Fruit fly (Drosophila melanogaster) whole organism, embryonic: ENCODE results near the gene Irbp18.
A peak's percentile ranks its signal among the peaks of the same experiment; 100 is the strongest.

ENCODE experiments used
- Bgb ChIP-seq: fragments of 200-800 bp; sonication (Bioruptor generic); IDR thresholded peaks from 2 replicates; pipeline ENCODE4 v1.3.6; 2022; ENCODE audit warnings: missing biosample characterization, missing genetic modification characterization; ENCODE audit not compliant: partially characterized antibody
- CG10209 ChIP-seq: fragments of 200-800 bp; sonication (Bioruptor generic); optimal IDR thresholded peaks from 3 replicates; lab custom pipeline; 2017; ENCODE audit warnings: missing biosample characterization, mild to moderate bottlenecking, missing genetic modification characterization, missing genetic modification reagents
- CG10267 ChIP-seq: fragments of 200-800 bp; sonication (Bioruptor generic); optimal IDR thresholded peaks from 2 replicates; lab custom pipeline; 2018; ENCODE audit warnings: missing biosample characterization, mild to moderate bottlenecking, missing genetic modification characterization, moderate library complexity
- CG14441 ChIP-seq: fragments of 200-800 bp; sonication (Bioruptor generic); IDR thresholded peaks from 2 replicates; pipeline ENCODE4 v1.3.6; 2022; ENCODE audit warnings: missing biosample characterization, missing genetic modification characterization
- CG14667 ChIP-seq: fragments of 200-800 bp; sonication (Bioruptor generic); IDR thresholded peaks from 2 replicates; pipeline ENCODE4 v1.3.6; 2022; ENCODE audit warnings: missing biosample characterization, missing genetic modification characterization
- CG1603 ChIP-seq: fragments of 200-800 bp; sonication (Bioruptor generic); optimal IDR thresholded peaks from 2 replicates; lab custom pipeline; 2019; ENCODE audit warnings: missing biosample characterization, mild to moderate bottlenecking, missing genetic modification characterization, moderate library complexity
- CG16813 ChIP-seq: fragments of 200-800 bp; sonication (Bioruptor generic); IDR thresholded peaks from 3 replicates; pipeline ENCODE4 v1.3.6; 2022; ENCODE audit warnings: missing biosample characterization, missing genetic modification characterization; ENCODE audit not compliant: partially characterized antibody
- CG16863 ChIP-seq: fragments of 200-800 bp; sonication (Bioruptor generic); optimal IDR thresholded peaks from 3 replicates; lab custom pipeline; 2016; ENCODE audit warnings: missing biosample characterization, missing genetic modification characterization
- CG17328 ChIP-seq: fragments of 200-800 bp; sonication (Bioruptor generic); IDR thresholded peaks from 2 replicates; pipeline ENCODE4 v1.3.6; 2022; ENCODE audit warnings: missing biosample characterization, missing genetic modification characterization
- CG17829 ChIP-seq: fragments of 200-800 bp; optimal IDR thresholded peaks from 2 replicates; lab custom pipeline; 2019; ENCODE audit warnings: missing biosample characterization, mild to moderate bottlenecking, missing genetic modification characterization, moderate library complexity
- CG43689 ChIP-seq: fragments of 200-800 bp; sonication (Bioruptor generic); IDR thresholded peaks from 2 replicates; pipeline ENCODE4 v1.3.6; 2022; ENCODE audit warnings: missing biosample characterization, missing genetic modification characterization
- CG6654 ChIP-seq: fragments of 200-800 bp; sonication (Bioruptor generic); optimal IDR thresholded peaks from 2 replicates; lab custom pipeline; 2017; ENCODE audit warnings: missing biosample characterization, mild to moderate bottlenecking, missing genetic modification characterization
- CG6854 ChIP-seq: fragments of 200-800 bp; sonication (Bioruptor generic); optimal IDR thresholded peaks from 3 replicates; lab custom pipeline; 2017; ENCODE audit warnings: missing biosample characterization, mild to moderate bottlenecking, missing genetic modification characterization
- CG8944 ChIP-seq: fragments of 200-800 bp; sonication (Bioruptor generic); optimal IDR thresholded peaks from 3 replicates; lab custom pipeline; 2016; ENCODE audit warnings: missing biosample characterization, missing genetic modification characterization
- CG9437 ChIP-seq: fragments of 200-800 bp; sonication (Bioruptor generic); optimal IDR thresholded peaks from 2 replicates; lab custom pipeline; 2018; ENCODE audit warnings: missing biosample characterization, mild to moderate bottlenecking, missing genetic modification characterization
- CG9727 ChIP-seq: fragments of 200-800 bp; sonication (Bioruptor generic); optimal IDR thresholded peaks from 3 replicates; lab custom pipeline; 2017; ENCODE audit warnings: missing biosample characterization, mild to moderate bottlenecking, missing genetic modification characterization
- H15 ChIP-seq: fragments of 200-800 bp; sonication (Bioruptor generic); IDR thresholded peaks from 3 replicates; pipeline ENCODE4 v1.3.6; 2022; ENCODE audit warnings: missing biosample characterization, missing genetic modification characterization
- HLH54F ChIP-seq: fragments of 200-800 bp; sonication (Bioruptor generic); optimal IDR thresholded peaks from 3 replicates; lab custom pipeline; 2016; ENCODE audit warnings: missing biosample characterization, missing genetic modification characterization
- Hand ChIP-seq: fragments of 200-800 bp; sonication (Bioruptor generic); optimal IDR thresholded peaks from 2 replicates; lab custom pipeline; 2017; ENCODE audit warnings: mild to moderate bottlenecking, missing biosample characterization, missing genetic modification reagents, missing genetic modification characterization
- Hey ChIP-seq: fragments of 200-800 bp; sonication (Bioruptor generic); optimal IDR thresholded peaks from 3 replicates; lab custom pipeline; 2018; ENCODE audit warnings: missing biosample characterization, mild to moderate bottlenecking, missing genetic modification characterization
- Hmr ChIP-seq: fragments of 200-800 bp; sonication (Bioruptor generic); optimal IDR thresholded peaks from 3 replicates; lab custom pipeline; 2017; ENCODE audit warnings: mild to moderate bottlenecking, missing biosample characterization, missing genetic modification reagents, missing genetic modification characterization
- Neu2 ChIP-seq: fragments of 200-800 bp; sonication (Bioruptor generic); optimal IDR thresholded peaks from 3 replicates; lab custom pipeline; 2016; ENCODE audit warnings: missing biosample characterization, missing genetic modification characterization, borderline replicate concordance
- Six4 ChIP-seq: fragments of 200-800 bp; sonication (Bioruptor generic); optimal IDR thresholded peaks from 2 replicates; lab custom pipeline; 2016; ENCODE audit warnings: missing biosample characterization, missing genetic modification characterization
- Sry-δ ChIP-seq: fragments of 200-800 bp; sonication (Bioruptor generic); optimal IDR thresholded peaks from 2 replicates; lab custom pipeline; 2016; ENCODE audit warnings: missing biosample characterization, missing genetic modification characterization
- Tbp ChIP-seq: fragments of >200 bp; optimal IDR thresholded peaks from 2 replicates; lab custom pipeline; 2018; ENCODE audit warnings: missing biosample characterization, missing genetic modification characterization
- abd-A ChIP-seq: fragments of 200-800 bp; sonication (Bioruptor generic); optimal IDR thresholded peaks from 3 replicates; lab custom pipeline; 2019; ENCODE audit warnings: missing biosample characterization, mild to moderate bottlenecking, missing genetic modification characterization, moderate library complexity
- chif ChIP-seq, 2 experiments: fragments of 200-800 bp; sonication (Bioruptor generic); optimal IDR thresholded peaks; 3 replicates each; lab custom pipeline; 2016; ENCODE audit warnings: missing biosample characterization in 2 of 2, missing genetic modification characterization in 2 of 2
- chm ChIP-seq: fragments of 200-800 bp; sonication (Bioruptor generic); IDR thresholded peaks from 2 replicates; pipeline ENCODE4 v1.3.6; 2022; ENCODE audit warnings: missing biosample characterization, missing genetic modification characterization
- dm ChIP-seq: fragments of 200-800 bp; sonication (Bioruptor generic); optimal IDR thresholded peaks from 3 replicates; lab custom pipeline; 2016; ENCODE audit warnings: missing biosample characterization, missing genetic modification characterization
- dmrt99B ChIP-seq: fragments of 200-800 bp; sonication (Bioruptor generic); optimal IDR thresholded peaks from 2 replicates; lab custom pipeline; 2018; ENCODE audit warnings: missing biosample characterization, mild to moderate bottlenecking, missing genetic modification characterization, moderate library complexity
- eve ChIP-seq, 2 experiments: fragments of >200 bp; optimal IDR thresholded peaks; 2 replicates each; lab custom pipeline; 2017; ENCODE audit warnings: missing biosample characterization in 2 of 2, missing genetic modification characterization in 2 of 2
- fd96Cb ChIP-seq: fragments of 200-800 bp; sonication (Bioruptor generic); optimal IDR thresholded peaks from 2 replicates; lab custom pipeline; 2018; ENCODE audit warnings: missing biosample characterization, mild to moderate bottlenecking, missing genetic modification characterization, moderate library complexity
- her ChIP-seq: fragments of 200-800 bp; sonication (Bioruptor generic); optimal IDR thresholded peaks from 2 replicates; lab custom pipeline; 2016; ENCODE audit warnings: missing biosample characterization, missing genetic modification characterization
- inv ChIP-seq: fragments of 200-800 bp; sonication (Bioruptor generic); IDR thresholded peaks from 2 replicates; pipeline ENCODE4 v1.3.6; 2022; ENCODE audit warnings: missing biosample characterization, missing genetic modification characterization; ENCODE audit not compliant: partially characterized antibody
- kay ChIP-seq: fragments of 200-800 bp; sonication (Bioruptor generic); optimal IDR thresholded peaks from 2 replicates; lab custom pipeline; 2016; ENCODE audit warnings: missing biosample characterization, missing genetic modification characterization
- mam ChIP-seq: fragments of 200-800 bp; sonication (Bioruptor generic); optimal IDR thresholded peaks from 3 replicates; lab custom pipeline; 2016; ENCODE audit warnings: missing biosample characterization, missing genetic modification characterization
- mld ChIP-seq: fragments of 200-800 bp; sonication (Bioruptor generic); IDR thresholded peaks from 3 replicates; pipeline ENCODE4 v1.3.6; 2022; ENCODE audit warnings: missing biosample characterization, missing genetic modification characterization; ENCODE audit not compliant: partially characterized antibody
- nom ChIP-seq: fragments of 200-800 bp; sonication (Bioruptor generic); optimal IDR thresholded peaks from 2 replicates; lab custom pipeline; 2017; ENCODE audit warnings: missing biosample characterization, missing genetic modification characterization, mild to moderate bottlenecking, moderate library complexity, missing genetic modification reagents
- p53 ChIP-seq: fragments of 200-800 bp; sonication (Bioruptor generic); optimal IDR thresholded peaks from 2 replicates; lab custom pipeline; 2016; ENCODE audit warnings: missing biosample characterization, missing genetic modification characterization
- pan ChIP-seq, 4 experiments: fragments of >200 bp in 3 of 4; fragments of 200-800 bp in 1 of 4; sonication (Bioruptor generic) in 1 of 4; optimal IDR thresholded peaks in 3 of 4; IDR thresholded peaks in 1 of 4; 2 replicates each; pipeline versions ENCODE4 v1.3.6 to Lab custom; 2017 to 2022; ENCODE audit warnings: missing biosample characterization in 2 of 4, missing genetic modification characterization in 2 of 4, mixed read lengths in 1 of 4
- pho ChIP-seq: fragments of 200-800 bp; sonication (Bioruptor generic); optimal IDR thresholded peaks from 2 replicates; lab custom pipeline; 2016; ENCODE audit warnings: missing biosample characterization, missing genetic modification characterization
- schlank ChIP-seq: fragments of 200-800 bp; sonication (Bioruptor generic); optimal IDR thresholded peaks from 2 replicates; lab custom pipeline; 2018; ENCODE audit warnings: missing biosample characterization, mild to moderate bottlenecking, missing genetic modification characterization
- scrt ChIP-seq: fragments of 200-800 bp; sonication (Bioruptor generic); optimal IDR thresholded peaks from 2 replicates; lab custom pipeline; 2018; ENCODE audit warnings: missing biosample characterization, mild to moderate bottlenecking, missing genetic modification characterization, moderate library complexity
- sima ChIP-seq: fragments of 200-800 bp; sonication (Bioruptor generic); optimal IDR thresholded peaks from 2 replicates; lab custom pipeline; 2016; ENCODE audit warnings: missing biosample characterization, missing genetic modification characterization
- slbo ChIP-seq: fragments of 200-800 bp; sonication (Bioruptor generic); IDR thresholded peaks from 2 replicates; pipeline ENCODE4 v1.3.6; 2022; ENCODE audit warnings: missing biosample characterization, missing genetic modification characterization
- slp2 ChIP-seq: fragments of 200-800 bp; sonication (Bioruptor generic); optimal IDR thresholded peaks from 2 replicates; lab custom pipeline; 2016; ENCODE audit warnings: missing biosample characterization, missing genetic modification characterization
- sqz ChIP-seq: fragments of 200-800 bp; sonication (Bioruptor generic); optimal IDR thresholded peaks from 3 replicates; lab custom pipeline; 2018; ENCODE audit warnings: missing biosample characterization, mild to moderate bottlenecking, missing genetic modification characterization
- stwl ChIP-seq: fragments of 200-800 bp; sonication (Bioruptor generic); optimal IDR thresholded peaks from 3 replicates; lab custom pipeline; 2018; ENCODE audit warnings: missing biosample characterization, mild to moderate bottlenecking, missing genetic modification characterization, moderate library complexity
- wor ChIP-seq: fragments of 200-800 bp; sonication (Bioruptor generic); IDR thresholded peaks from 2 replicates; pipeline ENCODE4 v1.3.6; 2022; ENCODE audit warnings: missing biosample characterization, missing genetic modification characterization

Gene Irbp18

DNA sequence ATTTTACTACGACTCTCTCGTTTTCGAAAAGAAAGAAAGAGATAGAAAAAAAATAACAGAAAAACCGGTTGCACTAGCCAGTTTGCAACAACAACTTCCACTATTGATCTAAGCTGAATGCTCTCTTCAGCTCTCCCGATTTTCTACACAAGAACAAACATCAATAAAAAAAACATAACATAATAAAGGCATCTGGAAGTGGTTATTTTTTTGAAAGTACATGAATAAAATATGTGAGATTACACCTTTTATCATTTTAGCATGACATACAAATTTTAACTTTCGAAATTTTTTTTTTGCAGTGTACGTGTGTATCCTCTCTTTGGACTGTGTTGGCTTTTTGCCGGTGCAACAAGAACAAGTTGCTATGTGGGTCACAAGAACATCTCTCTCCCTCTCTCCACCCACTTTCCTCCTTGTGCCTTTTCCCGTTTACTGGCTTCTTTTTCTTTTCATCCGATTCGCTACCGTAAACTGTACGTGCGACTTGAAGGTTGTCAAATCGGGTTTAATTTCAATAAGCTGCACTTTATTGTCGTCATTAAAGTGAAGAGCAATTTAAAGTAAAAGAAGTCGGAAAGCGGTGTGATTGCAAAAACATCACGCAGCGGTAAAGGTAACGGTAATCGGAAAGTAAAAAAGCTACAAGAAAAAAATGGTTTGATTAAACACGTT lies 13.3 kb downstream of the Irbp18 start (continued):
- TF ChIP-seq wor (GFP tag; lab: Robert Waterston, UW): peak; percentile 92
- TF ChIP-seq Hey (tag; lab: Kevin White, UChicago): peak; percentile 40
- peak; percentile 86 for TF ChIP-seq Neu2
- TF ChIP-seq HLH54F: peak; percentile 91
- peak; percentile 99 for TF ChIP-seq chm (GFP tag; lab: Robert Waterston, UW)
- TF ChIP-seq dmrt99B (tag; lab: Kevin White, UChicago): peak; percentile 97
- TF ChIP-seq CG14441 (GFP tag; lab: Robert Waterston, UW): peak; percentile 96
- TF ChIP-seq CG16863 (GFP tag; lab: Kevin White, UChicago): peak; percentile 97
- peak; percentile 85 for TF ChIP-seq Hand
- TF ChIP-seq CG6654 (GFP tag; lab: Kevin White, UChicago): peak; percentile 78
- TF ChIP-seq scrt (GFP tag; lab: Kevin White, UChicago): peak; percentile 79
- TF ChIP-seq Hmr (GFP tag; lab: Kevin White, UChicago): peak; percentile 86
- peak; percentile 92 for TF ChIP-seq CG14667
- peak; percentile 95 for TF ChIP-seq H15 (GFP tag; lab: Robert Waterston, UW)
- peak; percentile 91 for TF ChIP-seq sima
- TF ChIP-seq sqz (GFP tag; lab: Kevin White, UChicago): peak; percentile 97
- TF ChIP-seq Sry-δ (GFP tag; lab: Kevin White, UChicago): peak; percentile 72
- TF ChIP-seq CG10267 (tag; lab: Kevin White, UChicago): peak; percentile 94
- peak; percentile 97 for TF ChIP-seq fd96Cb
- peak; percentile 96 for TF ChIP-seq CG10209 (GFP tag; lab: Kevin White, UChicago)
- no peak for TF ChIP-seq pan (optimal IDR thresholded peaks at IDR 0.05; lab: Kevin White, UChicago)
- peak in 1 of 2 experiments; percentile 98 for TF ChIP-seq pan (GFP tag; optimal IDR thresholded peaks at IDR 0.05 in 1 of 2, IDR thresholded peaks at IDR 0.05 in 1 of 2)
- peak; percentile 96 for TF ChIP-seq Six4
- TF ChIP-seq mld (GFP tag; lab: Robert Waterston, UW): no peak
- TF ChIP-seq CG9437 (GFP tag; lab: Kevin White, UChicago): peak; percentile 92
- TF ChIP-seq CG6854 (GFP tag; lab: Kevin White, UChicago): peak; percentile 84
- TF ChIP-seq CG8944 (GFP tag; lab: Kevin White, UChicago): peak; percentile 94
- peak; percentile 70 for TF ChIP-seq schlank (tag; lab: Kevin White, UChicago)
- peak; percentile 92 for TF ChIP-seq slbo (GFP tag; lab: Robert Waterston, UW)
- peak; percentile 98 for TF ChIP-seq chif (GFP tag; optimal IDR thresholded peaks at IDR 0.05; lab: Kevin White, UChicago)
- TF ChIP-seq slp2: peak; percentile 96
- TF ChIP-seq p53 (GFP tag; lab: Kevin White, UChicago): peak; percentile 84
- no peak for TF ChIP-seq Bgb
- TF ChIP-seq CG43689 (GFP tag; lab: Robert Waterston, UW): peak; percentile 89
- TF ChIP-seq abd-A (tag; lab: Kevin White, UChicago): no peak
- peak; percentile 94 for TF ChIP-seq dm
- TF ChIP-seq inv (GFP tag; lab: Robert Waterston, UW): no peak
- peak; percentile 95 for TF ChIP-seq CG1603
- TF ChIP-seq Tbp (GFP tag; lab: Kevin White, UChicago): no peak
- TF ChIP-seq nom (GFP tag; lab: Kevin White, UChicago): peak; percentile 93
- TF ChIP-seq CG17328 (GFP tag; lab: Robert Waterston, UW): peak; percentile 99
- peak; percentile 91 for TF ChIP-seq kay (GFP tag; lab: Kevin White, UChicago)
- peak; percentile 92 for TF ChIP-seq mam (GFP tag; lab: Kevin White, UChicago)
- peak; percentile 62 for TF ChIP-seq stwl (tag; lab: Kevin White, UChicago)
- TF ChIP-seq pho (GFP tag; lab: Kevin White, UChicago): peak; percentile 90
- TF ChIP-seq CG9727 (GFP tag; lab: Kevin White, UChicago): peak; percentile 98
- TF ChIP-seq CG16813 (GFP tag; lab: Robert Waterston, UW): no peak
- TF ChIP-seq CG17829 (tag; lab: Kevin White, UChicago): peak; percentile 97
- peak; percentile 90 for TF ChIP-seq her (GFP tag; lab: Kevin White, UChicago)
- peak in 1 of 2 experiments; percentile 72 for TF ChIP-seq eve (GFP tag; optimal IDR thresholded peaks at IDR 0.05; lab: Kevin White, UChicago)
